Fruit fly (Drosophila melanogaster) whole organism, embryonic: Measurements from ENCODE around the gene CG1824.

Experiments used
- Bgb ChIP-seq: fragments of 200-800 bp; sonication (Bioruptor generic); IDR thresholded peaks from 2 replicates; pipeline ENCODE4 v1.3.6; 2022; ENCODE audit warnings: missing biosample characterization, missing genetic modification characterization; ENCODE audit not compliant: partially characterized antibody
- BtbVII ChIP-seq: fragments of 200-800 bp; sonication (Bioruptor generic); optimal IDR thresholded peaks from 3 replicates; lab custom pipeline; 2017; ENCODE audit warnings: missing biosample characterization, mild to moderate bottlenecking, missing genetic modification characterization
- C15 ChIP-seq: fragments of 200-800 bp; sonication (Bioruptor generic); IDR thresholded peaks from 3 replicates; pipeline ENCODE4 v1.3.6; 2022; ENCODE audit warnings: missing biosample characterization, missing genetic modification characterization
- CG10431 ChIP-seq: fragments of 200-800 bp; sonication (Bioruptor generic); optimal IDR thresholded peaks from 3 replicates; lab custom pipeline; 2018; ENCODE audit warnings: missing biosample characterization, mild to moderate bottlenecking, missing genetic modification characterization
- CG10543 ChIP-seq: fragments of 200-800 bp; sonication (Bioruptor generic); optimal IDR thresholded peaks from 3 replicates; lab custom pipeline; 2017; ENCODE audit warnings: missing biosample characterization, mild to moderate bottlenecking, missing genetic modification characterization, moderate library complexity
- CG11560 ChIP-seq: fragments of 200-800 bp; sonication (Bioruptor generic); IDR thresholded peaks from 3 replicates; pipeline ENCODE4 v1.3.6; 2022; ENCODE audit warnings: missing biosample characterization, missing genetic modification characterization
- CG12659 ChIP-seq: fragments of 200-800 bp; sonication (Bioruptor generic); optimal IDR thresholded peaks from 3 replicates; lab custom pipeline; 2017; ENCODE audit warnings: mild to moderate bottlenecking, missing biosample characterization, missing genetic modification reagents, missing genetic modification characterization
- CG13624 ChIP-seq: fragments of 200-800 bp; sonication (Bioruptor generic); optimal IDR thresholded peaks from 2 replicates; lab custom pipeline; 2016; ENCODE audit warnings: missing biosample characterization, missing genetic modification characterization
- CG14965 ChIP-seq: fragments of 200-800 bp; sonication (Bioruptor generic); optimal IDR thresholded peaks from 2 replicates; lab custom pipeline; 2016; ENCODE audit warnings: missing biosample characterization, missing genetic modification characterization, borderline replicate concordance
- CG15073 ChIP-seq: fragments of 200-800 bp; sonication (Bioruptor generic); optimal IDR thresholded peaks from 2 replicates; lab custom pipeline; 2016; ENCODE audit warnings: missing biosample characterization, missing genetic modification characterization
- CG17328 ChIP-seq: fragments of 200-800 bp; sonication (Bioruptor generic); IDR thresholded peaks from 2 replicates; pipeline ENCODE4 v1.3.6; 2022; ENCODE audit warnings: missing biosample characterization, missing genetic modification characterization
- CG1832 ChIP-seq: fragments of 200-800 bp; sonication (Bioruptor generic); optimal IDR thresholded peaks from 2 replicates; lab custom pipeline; 2017; ENCODE audit warnings: missing biosample characterization, mild to moderate bottlenecking, missing genetic modification characterization, inconsistent platforms
- CG42726 ChIP-seq: fragments of 200-800 bp; sonication (Bioruptor generic); IDR thresholded peaks from 2 replicates; pipeline ENCODE4 v1.3.6; 2022; ENCODE audit warnings: missing biosample characterization, missing genetic modification characterization; ENCODE audit not compliant: partially characterized antibody
- CG4424 ChIP-seq: fragments of 200-800 bp; sonication (Bioruptor generic); optimal IDR thresholded peaks from 3 replicates; lab custom pipeline; 2016; ENCODE audit warnings: missing biosample characterization, missing genetic modification characterization
- CG6654 ChIP-seq: fragments of 200-800 bp; sonication (Bioruptor generic); optimal IDR thresholded peaks from 2 replicates; lab custom pipeline; 2017; ENCODE audit warnings: missing biosample characterization, mild to moderate bottlenecking, missing genetic modification characterization
- CG7786 ChIP-seq: fragments of 200-800 bp; sonication (Bioruptor generic); optimal IDR thresholded peaks from 2 replicates; lab custom pipeline; 2016; ENCODE audit warnings: missing biosample characterization, missing genetic modification characterization
- CG8290 ChIP-seq, 3 experiments: fragments of 200-800 bp; sonication (Bioruptor generic); optimal IDR thresholded peaks; 2 replicates each; lab custom pipeline; 2016 to 2019; ENCODE audit warnings: missing biosample characterization in 3 of 3, missing genetic modification characterization in 3 of 3, mild to moderate bottlenecking in 2 of 3, moderate library complexity in 1 of 3
- Camta ChIP-seq: fragments of 200-800 bp; sonication (Bioruptor generic); optimal IDR thresholded peaks from 2 replicates; lab custom pipeline; 2016; ENCODE audit warnings: missing biosample characterization, missing genetic modification characterization
- CoRest ChIP-seq: fragments of 200-800 bp; sonication (Bioruptor generic); optimal IDR thresholded peaks from 3 replicates; lab custom pipeline; 2018; ENCODE audit warnings: missing biosample characterization, mild to moderate bottlenecking, missing genetic modification characterization, moderate library complexity
- D19B ChIP-seq: fragments of 200-800 bp; sonication (Bioruptor generic); optimal IDR thresholded peaks from 2 replicates; lab custom pipeline; 2017; ENCODE audit warnings: missing biosample characterization, mild to moderate bottlenecking, missing genetic modification characterization
- Dfd ChIP-seq, 2 experiments: fragments of >200 bp; optimal IDR thresholded peaks; 2 replicates each; lab custom pipeline; 2017; ENCODE audit warnings: missing biosample characterization in 2 of 2, missing genetic modification characterization in 2 of 2
- Fer1 ChIP-seq: fragments of 200-800 bp; sonication (Bioruptor generic); optimal IDR thresholded peaks from 2 replicates; lab custom pipeline; 2017; ENCODE audit warnings: missing biosample characterization, mild to moderate bottlenecking, missing genetic modification characterization
- Gsc ChIP-seq: fragments of 200-800 bp; sonication (Bioruptor generic); IDR thresholded peaks from 2 replicates; pipeline ENCODE4 v1.3.6; 2022; ENCODE audit warnings: missing biosample characterization, missing genetic modification characterization
- HLH3B ChIP-seq: fragments of 200-800 bp; sonication (Bioruptor generic); IDR thresholded peaks from 2 replicates; pipeline ENCODE4 v1.3.6; 2022; ENCODE audit warnings: missing biosample characterization, missing genetic modification characterization
- HLH4C ChIP-seq: fragments of 200-800 bp; sonication (Bioruptor generic); IDR thresholded peaks from 3 replicates; pipeline ENCODE4 v1.3.6; 2022; ENCODE audit warnings: missing biosample characterization, missing genetic modification characterization; ENCODE audit not compliant: partially characterized antibody
- HmgD ChIP-seq: fragments of 200-800 bp; sonication (Bioruptor generic); optimal IDR thresholded peaks from 3 replicates; lab custom pipeline; 2016; ENCODE audit warnings: missing biosample characterization, missing genetic modification characterization
- Hsf ChIP-seq: fragments of 200-800 bp; sonication (Bioruptor generic); optimal IDR thresholded peaks from 3 replicates; lab custom pipeline; 2016; ENCODE audit warnings: missing biosample characterization, missing genetic modification characterization
- Meics ChIP-seq: fragments of 200-800 bp; sonication (Bioruptor generic); optimal IDR thresholded peaks from 2 replicates; lab custom pipeline; 2017; ENCODE audit warnings: missing biosample characterization, mild to moderate bottlenecking, missing genetic modification characterization
- Mrtf ChIP-seq: fragments of 200-800 bp; sonication (Bioruptor generic); IDR thresholded peaks from 3 replicates; pipeline ENCODE4 v1.3.6; 2022; ENCODE audit warnings: missing biosample characterization, missing genetic modification characterization
- Ptx1 ChIP-seq: fragments of 200-800 bp; sonication (Bioruptor generic); IDR thresholded peaks from 2 replicates; pipeline ENCODE4 v1.3.6; 2022; ENCODE audit warnings: missing biosample characterization, missing genetic modification characterization
- Six4 ChIP-seq: fragments of 200-800 bp; sonication (Bioruptor generic); optimal IDR thresholded peaks from 2 replicates; lab custom pipeline; 2016; ENCODE audit warnings: missing biosample characterization, missing genetic modification characterization
- bigmax ChIP-seq: fragments of 200-800 bp; sonication (Bioruptor generic); optimal IDR thresholded peaks from 2 replicates; lab custom pipeline; 2018; ENCODE audit warnings: missing biosample characterization, mild to moderate bottlenecking, missing genetic modification characterization
- bowl ChIP-seq: fragments of 200-800 bp; sonication (Bioruptor generic); IDR thresholded peaks from 2 replicates; pipeline ENCODE4 v1.3.6; 2022; ENCODE audit warnings: missing biosample characterization, missing genetic modification characterization
- ci ChIP-seq: fragments of 200-800 bp; sonication (Bioruptor generic); IDR thresholded peaks from 3 replicates; pipeline ENCODE4 v1.3.6; 2022; ENCODE audit warnings: missing biosample characterization, missing genetic modification characterization
- croc ChIP-seq: fragments of 200-800 bp; sonication (Bioruptor generic); conservative IDR thresholded peaks from 3 replicates; pipeline ENCODE4 v1.3.6; 2022; ENCODE audit warnings: missing biosample characterization, missing genetic modification characterization
- crol ChIP-seq: fragments of 200-800 bp; sonication (Bioruptor generic); IDR thresholded peaks from 2 replicates; pipeline ENCODE4 v1.3.6; 2022; ENCODE audit warnings: missing biosample characterization, missing genetic modification characterization
- esg ChIP-seq: fragments of 200-800 bp; sonication (Bioruptor generic); conservative IDR thresholded peaks from 2 replicates; pipeline ENCODE4 v1.3.6; 2022; ENCODE audit warnings: missing biosample characterization, missing genetic modification characterization
- fd3F ChIP-seq: fragments of 200-800 bp; sonication (Bioruptor generic); optimal IDR thresholded peaks from 2 replicates; lab custom pipeline; 2018; ENCODE audit warnings: missing biosample characterization, mild to moderate bottlenecking, missing genetic modification characterization, moderate library complexity
- hth ChIP-seq: fragments of >200 bp; optimal IDR thresholded peaks from 2 replicates; lab custom pipeline; 2017; ENCODE audit warnings: inconsistent platforms
- jigr1 ChIP-seq: fragments of 200-800 bp; sonication (Bioruptor generic); IDR thresholded peaks from 3 replicates; pipeline ENCODE4 v1.3.6; 2022; ENCODE audit warnings: missing biosample characterization, missing genetic modification characterization
- lov ChIP-seq, 2 experiments: fragments of 200-800 bp in 1 of 2; fragments of >200 bp in 1 of 2; sonication (Bioruptor generic) in 1 of 2; IDR thresholded peaks in 1 of 2; optimal IDR thresholded peaks in 1 of 2; 2 replicates in 1 of 2; 3 replicates in 1 of 2; pipeline versions ENCODE4 v1.3.6 to Lab custom; 2017 to 2022; ENCODE audit warnings: missing biosample characterization in 1 of 2, missing genetic modification characterization in 1 of 2
- mirr ChIP-seq: fragments of 200-800 bp; sonication (Bioruptor generic); optimal IDR thresholded peaks from 3 replicates; lab custom pipeline; 2018; ENCODE audit warnings: missing biosample characterization, mild to moderate bottlenecking, missing genetic modification characterization
- nerfin-1 ChIP-seq: fragments of 200-800 bp; sonication (Bioruptor generic); optimal IDR thresholded peaks from 3 replicates; lab custom pipeline; 2019; ENCODE audit warnings: missing biosample characterization, mild to moderate bottlenecking, missing genetic modification characterization, moderate library complexity
- org-1 ChIP-seq: fragments of 200-800 bp; sonication (Bioruptor generic); optimal IDR thresholded peaks from 2 replicates; lab custom pipeline; 2017; ENCODE audit warnings: missing biosample characterization, missing genetic modification characterization
- otp ChIP-seq: fragments of 200-800 bp; sonication (Bioruptor generic); IDR thresholded peaks from 3 replicates; pipeline ENCODE4, ENCODE4 v1.3.6; 2022; ENCODE audit warnings: missing biosample characterization, missing genetic modification characterization
- sc ChIP-seq, 3 experiments: fragments of >200 bp in 2 of 3; fragments of 200-800 bp in 1 of 3; sonication (Bioruptor generic) in 1 of 3; optimal IDR thresholded peaks; 2 replicates in 2 of 3; 3 replicates in 1 of 3; lab custom pipeline; 2017; ENCODE audit warnings: mild to moderate bottlenecking in 1 of 3, missing biosample characterization in 1 of 3, missing genetic modification characterization in 1 of 3, missing genetic modification reagents in 1 of 3
- wdn ChIP-seq: fragments of 200-800 bp; sonication (Bioruptor generic); IDR thresholded peaks from 2 replicates; pipeline ENCODE4 v1.3.6; 2022; ENCODE audit warnings: missing biosample characterization, missing genetic modification characterization
- yki ChIP-seq: fragments of >200 bp; optimal IDR thresholded peaks from 3 replicates; lab custom pipeline; 2018
- zen ChIP-seq: fragments of 200-800 bp; sonication (Bioruptor generic); optimal IDR thresholded peaks from 3 replicates; lab custom pipeline; 2018; ENCODE audit warnings: missing biosample characterization, mild to moderate bottlenecking, missing genetic modification characterization, moderate library complexity

Gene CG1824

dm6 chrX:12580498-12581304 is 14.7 kb downstream of the CG1824 start (continued):
- TF ChIP-seq CG42726 (GFP tag; lab: Robert Waterston, UW) (no peak), zen (tag; lab: Kevin White, UChicago) (no peak), hth (lab: Kevin White, UChicago) (no peak), org-1 (GFP tag; lab: Kevin White, UChicago) (no peak), bowl (GFP tag; lab: Robert Waterston, UW) (no peak), ci (GFP tag; lab: Robert Waterston, UW) (peak; percentile 36; the same call in 1 of the 3 replicates), CG12659 (GFP tag; lab: Kevin White, UChicago) (peak; percentile 18), CG4424 (GFP tag; lab: Kevin White, UChicago) (peak; percentile 23), D19B (GFP tag; lab: Kevin White, UChicago) (no peak), mirr (GFP tag; lab: Kevin White, UChicago) (peak; percentile 56), CG14965 (GFP tag; lab: Kevin White, UChicago) (no peak), Meics (GFP tag; lab: Kevin White, UChicago) (peak; percentile 35), Gsc (GFP tag; lab: Robert Waterston, UW) (no peak), otp (GFP tag; lab: Robert Waterston, UW) (no peak), crol (peak; percentile 73), CG7786 (GFP tag; lab: Kevin White, UChicago) (peak; percentile 18), HmgD (GFP tag; lab: Kevin White, UChicago) (no peak), HLH4C (GFP tag; lab: Robert Waterston, UW) (no peak), Camta (GFP tag; lab: Kevin White, UChicago) (no peak), CG8290 (GFP tag; optimal IDR thresholded peaks at IDR 0.05; lab: Kevin White, UChicago) (no peak), CG8290 (tag; optimal IDR thresholded peaks at IDR 0.05; lab: Kevin White, UChicago) (peak in 1 of 2 experiments; percentile 33), CoRest (tag; lab: Kevin White, UChicago) (peak; percentile 14), CG11560 (tag; lab: Robert Waterston, UW) (no peak), Dfd (GFP tag; optimal IDR thresholded peaks at IDR 0.05; lab: Kevin White, UChicago) (no peak), CG15073 (GFP tag; lab: Kevin White, UChicago) (no peak), Fer1 (GFP tag; lab: Kevin White, UChicago) (no peak), lov (optimal IDR thresholded peaks at IDR 0.05; lab: Kevin White, UChicago) (no peak), lov (GFP tag; IDR thresholded peaks at IDR 0.05; lab: Robert Waterston, UW) (no peak), CG13624 (GFP tag; lab: Kevin White, UChicago) (no peak), HLH3B (no peak), Six4 (GFP tag; lab: Kevin White, UChicago) (no peak), bigmax (GFP tag; lab: Kevin White, UChicago) (no peak), nerfin-1 (peak; percentile 43), yki (lab: Kevin White, UChicago) (no peak), Hsf (no peak), wdn (GFP tag; lab: Robert Waterston, UW) (no peak), CG10431 (GFP tag; lab: Kevin White, UChicago) (peak; percentile 74), Bgb (GFP tag; lab: Robert Waterston, UW) (peak; percentile 22; the same call in 1 of the 2 replicates), BtbVII (GFP tag; lab: Kevin White, UChicago) (peak; percentile 3), croc (no peak), Ptx1 (GFP tag; lab: Robert Waterston, UW) (no peak), sc (optimal IDR thresholded peaks at IDR 0.05; lab: Kevin White, UChicago) (no peak), sc (GFP tag; optimal IDR thresholded peaks at IDR 0.05; lab: Kevin White, UChicago) (no peak), CG17328 (GFP tag; lab: Robert Waterston, UW) (no peak), Mrtf (GFP tag; lab: Robert Waterston, UW) (no peak), CG6654 (GFP tag; lab: Kevin White, UChicago) (no peak), fd3F (no peak), CG10543 (GFP tag; lab: Kevin White, UChicago) (no peak), C15 (GFP tag; lab: Robert Waterston, UW) (no peak), jigr1 (GFP tag; lab: Robert Waterston, UW) (no peak), CG1832 (peak; percentile 68), esg (no peak)
